Worm (Caenorhabditis elegans) whole organism, L4 larva: ENCODE measurements around the gene sumv-1.

Source experiments
- R02D3.7 ChIP-seq: fragments of 150-350 bp; sonication (generic microtip); optimal IDR thresholded peaks from 3 replicates; lab custom pipeline; 2014; ENCODE audit warnings: missing biosample characterization, missing genetic modification characterization
- daf-8 ChIP-seq: fragments of 200-800 bp; sonication (Bioruptor generic); IDR thresholded peaks from 2 replicates; pipeline ENCODE4 v1.3.6; 2022; ENCODE audit warnings: missing genetic modification characterization, missing compliant biosample characterization
- dmd-6 ChIP-seq: fragments of 200-800 bp; sonication (Bioruptor generic); IDR thresholded peaks from 2 replicates; pipeline ENCODE4 v1.3.6; 2022; ENCODE audit warnings: missing genetic modification reagents, missing genetic modification characterization, missing compliant biosample characterization
- dpl-1 ChIP-seq: fragments of 150-350 bp; optimal IDR thresholded peaks from 2 replicates; lab custom pipeline; 2014; ENCODE audit warnings: missing biosample characterization, missing genetic modification reagents, missing genetic modification characterization
- gei-8 ChIP-seq: fragments of 200-800 bp; sonication (Bioruptor generic); optimal IDR thresholded peaks from 2 replicates; lab custom pipeline; 2018; ENCODE audit warnings: mild to moderate bottlenecking, missing genetic modification characterization, missing compliant biosample characterization
- lin-39 ChIP-seq: fragments of 150-350 bp; optimal IDR thresholded peaks from 2 replicates; lab custom pipeline; 2014; ENCODE audit warnings: missing biosample characterization, missing genetic modification reagents, missing genetic modification characterization
- nhr-102 ChIP-seq: sonication (generic microtip); optimal IDR thresholded peaks from 2 replicates; lab custom pipeline; 2016; ENCODE audit warnings: mild to moderate bottlenecking, missing genetic modification characterization, moderate library complexity, missing compliant biosample characterization
- pqm-1 ChIP-seq: sonication (generic microtip); optimal IDR thresholded peaks from 2 replicates; lab custom pipeline; 2017; ENCODE audit warnings: missing biosample characterization, missing genetic modification characterization
- unc-39 ChIP-seq: sonication (generic microtip); optimal IDR thresholded peaks from 2 replicates; lab custom pipeline; 2017; ENCODE audit warnings: missing biosample characterization, missing genetic modification characterization

DNA sequence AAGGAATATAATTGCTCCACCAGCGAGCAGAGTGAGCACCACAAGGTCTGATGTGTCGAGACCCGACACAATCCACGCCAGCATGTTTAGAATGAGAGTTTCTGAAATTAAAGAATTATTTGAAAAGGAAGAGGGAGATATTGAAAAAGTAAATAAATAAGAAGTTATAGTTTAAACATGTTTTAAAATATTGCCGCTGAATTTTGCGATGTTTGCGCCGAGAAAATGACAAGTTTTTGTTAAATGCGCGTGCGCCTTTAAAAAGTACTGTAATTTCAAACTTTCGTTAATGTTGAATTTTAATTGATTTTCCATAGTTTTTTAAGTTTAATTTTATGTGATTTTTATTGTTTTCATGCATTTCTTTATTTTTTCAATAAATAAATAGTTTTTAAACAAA is 54.4 kb downstream of the sumv-1 start, which contains the start of gene emb-8:
- TF ChIP-seq nhr-102 (tag; lab: Kevin White, UChicago) (no peak), dmd-6 (GFP tag; lab: Robert Waterston, UW) (no peak), unc-39 (tag; lab: Kevin White, UChicago) (no peak), R02D3.7 (tag; lab: Kevin White, UChicago) (no peak), daf-8 (no peak), lin-39 (tag; lab: Kevin White, UChicago) (no peak), dpl-1 (GFP tag; lab: Kevin White, UChicago) (no peak), pqm-1 (no peak), gei-8 (GFP tag; lab: Kevin White, UChicago) (no peak)
